Fruit fly (Drosophila melanogaster): Measurements from ENCODE around the gene Flo2.

dm6 chrX:14905499-14906044 lies 66.4 kb downstream of the Flo2 start, which contains the start of gene CG9512:
- TF ChIP-seq CG8359 (GFP tag; optimal IDR thresholded peaks at IDR 0.05; ENCODE audit: borderline replicate concordance): no peak
- TF ChIP-seq gfzf (GFP tag; optimal IDR thresholded peaks at IDR 0.05): no peak
- TF ChIP-seq grau (tag; optimal IDR thresholded peaks at IDR 0.05): no peak
- no peak for TF ChIP-seq CG8281 (tag; optimal IDR thresholded peaks at IDR 0.05)
- TF ChIP-seq Hr51 (GFP tag; optimal IDR thresholded peaks at IDR 0.05): no peak
- TF ChIP-seq CG15269 (tag; optimal IDR thresholded peaks at IDR 0.05): no peak
